Fruit fly (Drosophila melanogaster): ENCODE results near the gene Vps33B.

Gene Vps33B

dm6 chr3R:25453150-25453680, 20.1 kb upstream of the Vps33B start (continued):
- TF ChIP-seq CkIIα-i1 (GFP tag; IDR thresholded peaks at IDR 0.05) (no peak), onecut (GFP tag; IDR thresholded peaks at IDR 0.05) (no peak), al (GFP tag; IDR thresholded peaks at IDR 0.05) (no peak), caup (GFP tag; optimal IDR thresholded peaks at IDR 0.05; ENCODE audit: severe bottlenecking) (peak; percentile 56), CG3726 (GFP tag; IDR thresholded peaks at IDR 0.05) (no peak), HmgZ (tag; optimal IDR thresholded peaks at IDR 0.05) (peak; percentile 34), CG1647 (GFP tag; optimal IDR thresholded peaks at IDR 0.05) (no peak), chm (GFP tag; IDR thresholded peaks at IDR 0.05) (no peak), CG18262 (tag; optimal IDR thresholded peaks at IDR 0.05) (peak; percentile 73), bab2 (GFP tag; optimal IDR thresholded peaks at IDR 0.05) (peak; percentile 21), Gug (GFP tag; IDR thresholded peaks at IDR 0.05) (no peak), NK7.1 (GFP tag; optimal IDR thresholded peaks at IDR 0.05) (no peak), CG2116 (GFP tag; optimal IDR thresholded peaks at IDR 0.05) (peak; percentile 45), CG7745 (tag; optimal IDR thresholded peaks at IDR 0.05) (peak; percentile 70), Drgx (GFP tag; IDR thresholded peaks at IDR 0.05) (no peak), CG17328 (GFP tag; IDR thresholded peaks at IDR 0.05) (no peak), CG2120 (GFP tag; optimal IDR thresholded peaks at IDR 0.05) (peak; percentile 33), crp (GFP tag; optimal IDR thresholded peaks at IDR 0.05) (no peak), ems (GFP tag; optimal IDR thresholded peaks at IDR 0.05) (no peak), CG4360 (GFP tag; IDR thresholded peaks at IDR 0.05) (no peak), NC2β (GFP tag; optimal IDR thresholded peaks at IDR 0.05) (peak; percentile 27), CG7839 (tag; optimal IDR thresholded peaks at IDR 0.05) (peak; percentile 40), CG17829 (tag; optimal IDR thresholded peaks at IDR 0.05) (peak; percentile 39), CG16779 (GFP tag; IDR thresholded peaks at IDR 0.05) (no peak), NfI (GFP tag; optimal IDR thresholded peaks at IDR 0.05) (peak; percentile 29), E2f2 (GFP tag; IDR thresholded peaks at IDR 0.05) (peak; percentile 38; the same call in 1 of the 2 replicates), Atf-2 (GFP tag; optimal IDR thresholded peaks at IDR 0.05) (no peak), ftz-f1 (GFP tag; optimal IDR thresholded peaks at IDR 0.05) (peak; percentile 27), Mrtf (GFP tag; IDR thresholded peaks at IDR 0.05) (no peak), Sry-δ (GFP tag; optimal IDR thresholded peaks at IDR 0.05) (no peak), phol (tag; optimal IDR thresholded peaks at IDR 0.05) (no peak), CG7372 (GFP tag; IDR thresholded peaks at IDR 0.05) (no peak), Hmr (GFP tag; optimal IDR thresholded peaks at IDR 0.05) (peak; percentile 63), CG12236 (GFP tag; optimal IDR thresholded peaks at IDR 0.05) (peak; percentile 47), cato (GFP tag; optimal IDR thresholded peaks at IDR 0.05; ENCODE audit: borderline replicate concordance) (no peak), CG31441 (GFP tag; IDR thresholded peaks at IDR 0.05) (peak; percentile 7; the same call in 1 of the 2 replicates), CG12071 (GFP tag; optimal IDR thresholded peaks at IDR 0.05) (peak; percentile 46), CG9609 (GFP tag; optimal IDR thresholded peaks at IDR 0.05) (no peak), CG17186 (GFP tag; optimal IDR thresholded peaks at IDR 0.05) (no peak), mam (GFP tag; optimal IDR thresholded peaks at IDR 0.05) (no peak), CG10565 (GFP tag; optimal IDR thresholded peaks at IDR 0.05) (no peak), CG11093 (GFP tag; IDR thresholded peaks at IDR 0.05) (no peak), sd (tag; optimal IDR thresholded peaks at IDR 0.05) (peak; percentile 64), CG30020 (tag; optimal IDR thresholded peaks at IDR 0.05) (no peak), ssp (GFP tag; IDR thresholded peaks at IDR 0.05) (no peak), trem (tag; optimal IDR thresholded peaks at IDR 0.05) (no peak), tap (tag; optimal IDR thresholded peaks at IDR 0.05) (peak; percentile 47), kah (GFP tag; optimal IDR thresholded peaks at IDR 0.05) (peak; percentile 81), CG18476 (GFP tag; optimal IDR thresholded peaks at IDR 0.05) (no peak), Antp (GFP tag; optimal IDR thresholded peaks at IDR 0.05) (no peak), ash1 (GFP tag; optimal IDR thresholded peaks at IDR 0.05) (no peak), CG2129 (GFP tag; IDR thresholded peaks at IDR 0.05; ENCODE audit: partially characterized antibody) (no peak)
